Worm (Caenorhabditis elegans) whole organism, early embryonic: ENCODE results near the gene enee-1.

Experiments used
- F13C5.2 ChIP-seq: sonication (generic microtip); optimal IDR thresholded peaks from 2 replicates; lab custom pipeline; 2017; ENCODE audit warnings: mild to moderate bottlenecking, missing genetic modification characterization, inconsistent platforms, missing compliant biosample characterization
- aly-1 ChIP-seq: sonication (generic microtip); optimal IDR thresholded peaks from 2 replicates; lab custom pipeline; 2016; ENCODE audit warnings: missing genetic modification characterization, missing compliant biosample characterization
- ama-1 ChIP-seq: fragments of 150-350 bp; optimal IDR thresholded peaks from 2 replicates; lab custom pipeline; 2014
- ceh-13 ChIP-seq: fragments of 200-800 bp; sonication (Bioruptor generic); optimal IDR thresholded peaks from 2 replicates; lab custom pipeline; 2018; ENCODE audit warnings: mild to moderate bottlenecking, missing genetic modification characterization, missing compliant biosample characterization
- ceh-36 ChIP-seq: sonication (generic microtip); optimal IDR thresholded peaks from 2 replicates; lab custom pipeline; 2016; ENCODE audit warnings: missing genetic modification characterization, inconsistent platforms, missing compliant biosample characterization
- flt-1 ChIP-seq: fragments of 200-800 bp; sonication (Bioruptor generic); IDR thresholded peaks from 2 replicates; pipeline ENCODE4 v1.3.6; 2022; ENCODE audit warnings: missing genetic modification characterization, missing compliant biosample characterization
- scrt-1 ChIP-seq: fragments of 200-800 bp; sonication (Bioruptor generic); IDR thresholded peaks from 2 replicates; pipeline ENCODE4 v1.3.6; 2022; ENCODE audit warnings: missing genetic modification characterization, missing compliant biosample characterization
- sea-1 ChIP-seq: fragments of 200-800 bp; sonication (Bioruptor generic); conservative IDR thresholded peaks from 2 replicates; pipeline ENCODE4 v1.3.6; 2022; ENCODE audit warnings: missing genetic modification characterization, missing compliant biosample characterization
- tbx-11 ChIP-seq: fragments of 200-800 bp; sonication (Bioruptor generic); IDR thresholded peaks from 2 replicates; pipeline ENCODE4 v1.3.6; 2022; ENCODE audit warnings: missing genetic modification characterization, missing compliant biosample characterization

- peak; percentile 54 for TF ChIP-seq F13C5.2 (tag; lab: Kevin White, UChicago)
- no peak for TF ChIP-seq ceh-13 (GFP tag; lab: Kevin White, UChicago)
- TF ChIP-seq ceh-36 (tag; lab: Kevin White, UChicago) = no peak
- TF ChIP-seq ama-1 (lab: Kevin White, UChicago) = no peak
- TF ChIP-seq tbx-11 (GFP tag; lab: Robert Waterston, UW) = no peak
- no peak for TF ChIP-seq scrt-1 (GFP tag; lab: Robert Waterston, UW)
- no peak for TF ChIP-seq aly-1
- no peak for TF ChIP-seq flt-1 (GFP tag; lab: Robert Waterston, UW)
- no peak for TF ChIP-seq sea-1 (GFP tag; lab: Robert Waterston, UW)
Measured at ce11 chrII:43640-44039, 19.2 kb downstream of the enee-1 start, which contains the start of gene nfyc-1.
